Worm (Caenorhabditis elegans): ENCODE data around the gene Y82E9BR.10.

The Y82E9BR.10 gene

ce11 chrIII:1342488-1342887 is 32.9 kb downstream of the Y82E9BR.10 start, which contains the start of gene fbxa-26:
Gene fbxa-26, minus strand, starts transcription at chrIII:1342522.
- TF ChIP-seq ceh-48 (tag; optimal IDR thresholded peaks at IDR 0.05) (no peak), F13H6.1 (tag; optimal IDR thresholded peaks at IDR 0.05) (no peak), nhr-232 (tag; optimal IDR thresholded peaks at IDR 0.05) (no peak), npax-4 (tag; optimal IDR thresholded peaks at IDR 0.05) (no peak), ceh-19 (GFP tag; optimal IDR thresholded peaks at IDR 0.05) (no peak), pha-4 (tag; optimal IDR thresholded peaks at IDR 0.05) (no peak), K09A11.1 (tag; optimal IDR thresholded peaks at IDR 0.05; ENCODE audit: insufficient read depth) (no peak)

- TF ChIP-seq ceh-48 (tag; optimal IDR thresholded peaks at IDR 0.05) = no peak
- no peak for TF ChIP-seq ceh-22 (tag; optimal IDR thresholded peaks at IDR 0.05)
- no peak for TF ChIP-seq lin-11 (tag; optimal IDR thresholded peaks at IDR 0.05)
- no peak for TF ChIP-seq pros-1 (tag; optimal IDR thresholded peaks at IDR 0.05)
- no peak for TF ChIP-seq ceh-24 (tag; optimal IDR thresholded peaks at IDR 0.05)
- TF ChIP-seq hlh-15 (tag; optimal IDR thresholded peaks at IDR 0.05) = no peak
- no peak for TF ChIP-seq ceh-14 (tag; optimal IDR thresholded peaks at IDR 0.05)
- no peak for TF ChIP-seq K02D7.2 (tag; optimal IDR thresholded peaks at IDR 0.05)
Measured at ce11 chrIII:1340240-1340639, 35.2 kb downstream of the Y82E9BR.10 start, which contains the start of gene fbxa-5. Gene fbxa-5, minus strand, starts transcription at chrIII:1340340.

- TF ChIP-seq hlh-13 (GFP tag; optimal IDR thresholded peaks at IDR 0.05) = no peak
Measured at ce11 chrIII:1331894-1332293, 43.5 kb downstream of the Y82E9BR.10 start, which contains the start of gene Y82E9BL.19. Gene Y82E9BL.19, plus strand, starts transcription at chrIII:1332016.

DNA sequence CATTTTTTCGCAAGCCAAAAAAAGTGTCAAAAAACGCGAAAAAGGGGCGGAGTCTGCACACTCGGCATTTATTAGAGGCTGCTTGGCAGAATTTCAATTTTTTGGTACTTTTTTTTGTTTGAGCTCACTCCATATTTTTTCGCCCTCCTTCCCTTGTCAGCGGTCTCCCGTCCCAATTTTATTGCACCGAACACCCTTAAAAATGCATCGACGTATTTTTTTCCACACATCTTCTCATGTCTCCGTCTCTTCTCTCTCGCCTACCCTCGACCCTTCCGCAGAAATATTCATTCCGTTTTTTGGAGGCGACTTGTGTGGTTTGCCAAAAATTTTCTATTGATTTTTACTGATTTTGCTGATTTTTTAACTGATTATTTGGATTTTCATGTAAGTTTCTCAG is 48.9 kb downstream of the Y82E9BR.10 start, which contains the start of gene Y82E9BL.18:
TSS of gene Y82E9BL.18 (plus strand) at position 301 of the 400 bp plus-strand sequence.
- no peak for TF ChIP-seq hlh-15 (tag; optimal IDR thresholded peaks at IDR 0.05)
- no peak for TF ChIP-seq zip-5 (tag; optimal IDR thresholded peaks at IDR 0.05)
- TF ChIP-seq ceh-48 (tag; optimal IDR thresholded peaks at IDR 0.05) = no peak
- no peak for TF ChIP-seq F13H6.1 (tag; optimal IDR thresholded peaks at IDR 0.05)
- no peak for TF ChIP-seq ceh-22 (tag; optimal IDR thresholded peaks at IDR 0.05)
- TF ChIP-seq ceh-45 (GFP tag; IDR thresholded peaks at IDR 0.05) = no peak
- no peak for TF ChIP-seq fkh-10 (GFP tag; optimal IDR thresholded peaks at IDR 0.05)
